Fruit fly (Drosophila melanogaster) whole organism, embryonic: ENCODE measurements around the gene Ythdc1.

Source experiments
- Abd-B ChIP-seq: fragments of 200-800 bp; sonication (Bioruptor generic); optimal IDR thresholded peaks from 2 replicates; lab custom pipeline; 2018; ENCODE audit warnings: missing biosample characterization, mild to moderate bottlenecking, missing genetic modification characterization, moderate library complexity
- Blimp-1 ChIP-seq: fragments of 200-800 bp; sonication (Bioruptor generic); optimal IDR thresholded peaks from 3 replicates; lab custom pipeline; 2018; ENCODE audit warnings: missing biosample characterization, missing genetic modification characterization, mild to moderate bottlenecking, moderate library complexity, missing genetic modification reagents
- CG10321 ChIP-seq: fragments of 200-800 bp; sonication (Bioruptor generic); IDR thresholded peaks from 2 replicates; pipeline ENCODE4 v1.3.6; 2022; ENCODE audit warnings: missing biosample characterization, missing genetic modification characterization
- CG10366 ChIP-seq: fragments of 200-800 bp; sonication (Bioruptor generic); IDR thresholded peaks from 2 replicates; pipeline ENCODE4 v1.3.6; 2022; ENCODE audit warnings: missing biosample characterization, missing genetic modification characterization
- CG10565 ChIP-seq: fragments of 200-800 bp; sonication (Bioruptor generic); optimal IDR thresholded peaks from 3 replicates; lab custom pipeline; 2016; ENCODE audit warnings: missing biosample characterization, mild to moderate bottlenecking, missing genetic modification characterization
- CG11456 ChIP-seq: fragments of 200-800 bp; sonication (Bioruptor generic); IDR thresholded peaks from 3 replicates; pipeline ENCODE4 v1.3.6; 2022; ENCODE audit warnings: missing biosample characterization, missing genetic modification characterization
- CG12659 ChIP-seq: fragments of 200-800 bp; sonication (Bioruptor generic); optimal IDR thresholded peaks from 3 replicates; lab custom pipeline; 2017; ENCODE audit warnings: mild to moderate bottlenecking, missing biosample characterization, missing genetic modification reagents, missing genetic modification characterization
- CG12744 ChIP-seq: fragments of 200-800 bp; sonication (Bioruptor generic); optimal IDR thresholded peaks from 2 replicates; lab custom pipeline; 2016; ENCODE audit warnings: missing biosample characterization, missing genetic modification characterization
- CG12769 ChIP-seq: fragments of 200-800 bp; sonication (Bioruptor generic); optimal IDR thresholded peaks from 2 replicates; lab custom pipeline; 2019; ENCODE audit warnings: missing biosample characterization, mild to moderate bottlenecking, missing genetic modification characterization, moderate library complexity
- CG13624 ChIP-seq: fragments of 200-800 bp; sonication (Bioruptor generic); optimal IDR thresholded peaks from 2 replicates; lab custom pipeline; 2016; ENCODE audit warnings: missing biosample characterization, missing genetic modification characterization
- CG14710 ChIP-seq: fragments of 200-800 bp; sonication (Bioruptor generic); optimal IDR thresholded peaks from 3 replicates; lab custom pipeline; 2019; ENCODE audit warnings: missing biosample characterization, mild to moderate bottlenecking, missing genetic modification characterization, moderate library complexity
- CG15269 ChIP-seq: fragments of 200-800 bp; sonication (Bioruptor generic); optimal IDR thresholded peaks from 2 replicates; lab custom pipeline; 2018; ENCODE audit warnings: missing biosample characterization, mild to moderate bottlenecking, missing genetic modification characterization, moderate library complexity
- CG17186 ChIP-seq: fragments of 200-800 bp; sonication (Bioruptor generic); optimal IDR thresholded peaks from 3 replicates; lab custom pipeline; 2017; ENCODE audit warnings: missing biosample characterization, missing genetic modification reagents, missing genetic modification characterization
- CG17568 ChIP-seq: fragments of 200-800 bp; sonication (Bioruptor generic); optimal IDR thresholded peaks from 2 replicates; lab custom pipeline; 2018; ENCODE audit warnings: missing biosample characterization, mild to moderate bottlenecking, missing genetic modification characterization, moderate library complexity
- CG17612 ChIP-seq: fragments of 200-800 bp; sonication (Bioruptor generic); IDR thresholded peaks from 2 replicates; pipeline ENCODE4 v1.3.6; 2022; ENCODE audit warnings: missing biosample characterization, missing genetic modification characterization
- CG17912 ChIP-seq: fragments of 200-800 bp; sonication (Bioruptor generic); optimal IDR thresholded peaks from 2 replicates; lab custom pipeline; 2018; ENCODE audit warnings: missing biosample characterization, mild to moderate bottlenecking, missing genetic modification characterization
- CG18619 ChIP-seq: fragments of 200-800 bp; sonication (Bioruptor generic); optimal IDR thresholded peaks from 3 replicates; lab custom pipeline; 2017; ENCODE audit warnings: missing biosample characterization, mild to moderate bottlenecking, missing genetic modification characterization
- CG2199 ChIP-seq: fragments of 200-800 bp; sonication (Bioruptor generic); IDR thresholded peaks from 3 replicates; pipeline ENCODE4 v1.3.6; 2022; ENCODE audit warnings: missing biosample characterization, missing genetic modification characterization
- CG3281 ChIP-seq: fragments of 200-800 bp; sonication (Bioruptor generic); optimal IDR thresholded peaks from 3 replicates; lab custom pipeline; 2017; ENCODE audit warnings: missing biosample characterization, mild to moderate bottlenecking, missing genetic modification characterization
- CG33557 ChIP-seq: fragments of 200-800 bp; sonication (Bioruptor generic); optimal IDR thresholded peaks from 2 replicates; lab custom pipeline; 2019; ENCODE audit warnings: missing biosample characterization, mild to moderate bottlenecking, missing genetic modification characterization, moderate library complexity
- CG5180 ChIP-seq: fragments of 200-800 bp; sonication (Bioruptor generic); optimal IDR thresholded peaks from 3 replicates; lab custom pipeline; 2017; ENCODE audit warnings: missing biosample characterization, missing genetic modification characterization, mild to moderate bottlenecking, moderate library complexity, missing genetic modification reagents
- CG6654 ChIP-seq: fragments of 200-800 bp; sonication (Bioruptor generic); optimal IDR thresholded peaks from 2 replicates; lab custom pipeline; 2017; ENCODE audit warnings: missing biosample characterization, mild to moderate bottlenecking, missing genetic modification characterization
- CG6791 ChIP-seq: fragments of 200-800 bp; sonication (Bioruptor generic); IDR thresholded peaks from 3 replicates; pipeline ENCODE4 v1.3.6; 2022; ENCODE audit warnings: missing biosample characterization, missing genetic modification characterization; ENCODE audit not compliant: partially characterized antibody
- CG9609 ChIP-seq: fragments of 200-800 bp; sonication (Bioruptor generic); optimal IDR thresholded peaks from 3 replicates; lab custom pipeline; 2016; ENCODE audit warnings: missing biosample characterization, missing genetic modification characterization
- CrebB ChIP-seq: fragments of 200-800 bp; sonication (Bioruptor generic); optimal IDR thresholded peaks from 3 replicates; lab custom pipeline; 2018; ENCODE audit warnings: missing biosample characterization, mild to moderate bottlenecking, missing genetic modification characterization
- D19A ChIP-seq: fragments of 200-800 bp; optimal IDR thresholded peaks from 3 replicates; lab custom pipeline; 2019; ENCODE audit warnings: missing biosample characterization, mild to moderate bottlenecking, missing genetic modification characterization, moderate library complexity
- D19B ChIP-seq: fragments of 200-800 bp; sonication (Bioruptor generic); optimal IDR thresholded peaks from 2 replicates; lab custom pipeline; 2017; ENCODE audit warnings: missing biosample characterization, mild to moderate bottlenecking, missing genetic modification characterization
- Dbx ChIP-seq: fragments of 200-800 bp; sonication (Bioruptor generic); IDR thresholded peaks from 3 replicates; pipeline ENCODE4 v1.3.6; 2022; ENCODE audit warnings: missing biosample characterization, missing genetic modification characterization
- Dip2 ChIP-seq: fragments of 200-800 bp; sonication (Bioruptor generic); IDR thresholded peaks from 2 replicates; pipeline ENCODE4 v1.3.6; 2022; ENCODE audit warnings: missing biosample characterization, missing genetic modification characterization
- HLH54F ChIP-seq: fragments of 200-800 bp; sonication (Bioruptor generic); optimal IDR thresholded peaks from 3 replicates; lab custom pipeline; 2016; ENCODE audit warnings: missing biosample characterization, missing genetic modification characterization
- MBD-R2 ChIP-seq: fragments of 200-800 bp; sonication (Bioruptor generic); IDR thresholded peaks from 2 replicates; pipeline ENCODE4 v1.3.6; 2022; ENCODE audit warnings: missing biosample characterization, missing genetic modification characterization
- MESR4 ChIP-seq: fragments of 200-800 bp; sonication (Bioruptor generic); optimal IDR thresholded peaks from 2 replicates; lab custom pipeline; 2018; ENCODE audit warnings: missing biosample characterization, mild to moderate bottlenecking, missing genetic modification characterization, moderate library complexity
- MTF-1 ChIP-seq: fragments of 200-800 bp; sonication (Bioruptor generic); optimal IDR thresholded peaks from 2 replicates; lab custom pipeline; 2018; ENCODE audit warnings: missing biosample characterization, mild to moderate bottlenecking, missing genetic modification characterization, borderline replicate concordance
- Med ChIP-seq: fragments of 200-800 bp; sonication (Bioruptor generic); peaks from one replicate; lab custom pipeline; 2016; ENCODE audit warnings: missing biosample characterization, missing genetic modification characterization, mild to moderate bottlenecking, inconsistent platforms, moderate library complexity
- Nf-YA ChIP-seq: fragments of 200-800 bp; sonication (Bioruptor generic); IDR thresholded peaks from 2 replicates; pipeline ENCODE4 v1.3.6; 2022; ENCODE audit warnings: missing biosample characterization, missing genetic modification characterization
- YL-1 ChIP-seq: fragments of 200-800 bp; sonication (Bioruptor generic); optimal IDR thresholded peaks from 3 replicates; lab custom pipeline; 2017; ENCODE audit warnings: missing biosample characterization, mild to moderate bottlenecking, missing genetic modification characterization
- aop ChIP-seq: fragments of 200-800 bp; sonication (Bioruptor generic); IDR thresholded peaks from 2 replicates; pipeline ENCODE4 v1.3.6; 2022; ENCODE audit warnings: missing biosample characterization, missing genetic modification characterization
- bcd ChIP-seq: fragments of 200-800 bp; sonication (Bioruptor generic); optimal IDR thresholded peaks from 2 replicates; lab custom pipeline; 2017; ENCODE audit warnings: missing biosample characterization, mild to moderate bottlenecking, missing genetic modification characterization
- fd3F ChIP-seq: fragments of 200-800 bp; sonication (Bioruptor generic); optimal IDR thresholded peaks from 2 replicates; lab custom pipeline; 2018; ENCODE audit warnings: missing biosample characterization, mild to moderate bottlenecking, missing genetic modification characterization, moderate library complexity
- grau ChIP-seq: fragments of 200-800 bp; optimal IDR thresholded peaks from 3 replicates; lab custom pipeline; 2019; ENCODE audit warnings: missing biosample characterization, mild to moderate bottlenecking, missing genetic modification characterization, moderate library complexity
- gro ChIP-seq: fragments of 200-800 bp; sonication (Bioruptor generic); optimal IDR thresholded peaks from 2 replicates; lab custom pipeline; 2016; ENCODE audit warnings: missing biosample characterization, missing genetic modification characterization
- lbe ChIP-seq: fragments of 200-800 bp; sonication (Bioruptor generic); optimal IDR thresholded peaks from 2 replicates; lab custom pipeline; 2016; ENCODE audit warnings: missing biosample characterization, mild to moderate bottlenecking, missing genetic modification characterization
- nerfin-1 ChIP-seq: fragments of 200-800 bp; sonication (Bioruptor generic); optimal IDR thresholded peaks from 3 replicates; lab custom pipeline; 2019; ENCODE audit warnings: missing biosample characterization, mild to moderate bottlenecking, missing genetic modification characterization, moderate library complexity
- ssp ChIP-seq: fragments of 200-800 bp; sonication (Bioruptor generic); IDR thresholded peaks from 2 replicates; pipeline ENCODE4 v1.3.6; 2022; ENCODE audit warnings: missing biosample characterization, missing genetic modification characterization
- tna ChIP-seq: fragments of 200-800 bp; sonication (Bioruptor generic); IDR thresholded peaks from 2 replicates; pipeline ENCODE4 v1.3.6; 2022; ENCODE audit warnings: missing biosample characterization, missing genetic modification characterization; ENCODE audit not compliant: partially characterized antibody
- trem ChIP-seq: fragments of 200-800 bp; optimal IDR thresholded peaks from 3 replicates; lab custom pipeline; 2019; ENCODE audit warnings: missing biosample characterization, mild to moderate bottlenecking, missing genetic modification characterization, moderate library complexity
- yki ChIP-seq: fragments of >200 bp; optimal IDR thresholded peaks from 3 replicates; lab custom pipeline; 2018
- zf30C ChIP-seq: fragments of 200-800 bp; sonication (Bioruptor generic); optimal IDR thresholded peaks from 3 replicates; lab custom pipeline; 2018; ENCODE audit warnings: missing biosample characterization, mild to moderate bottlenecking, missing genetic modification characterization

The Ythdc1 gene

DNA sequence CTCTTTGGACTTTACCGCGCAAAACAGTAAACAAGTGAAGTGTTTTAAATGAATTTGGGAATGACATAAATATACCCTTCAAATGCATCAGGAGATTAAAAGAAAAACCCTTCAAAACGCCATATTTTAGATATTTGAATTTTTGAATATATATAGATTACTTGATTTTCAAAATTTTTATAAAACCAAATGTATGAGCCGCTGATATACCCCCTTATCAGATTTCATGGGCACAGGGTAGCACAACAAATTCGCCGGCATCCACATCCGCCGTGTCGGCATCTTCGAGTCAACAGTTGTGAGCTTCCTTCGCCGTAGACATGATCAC, 4.0 kb upstream of the Ythdc1 start, which contains the start of gene Ids (continued):
- TF ChIP-seq CG13624 (GFP tag; lab: Kevin White, UChicago) = peak; percentile 2
- TF ChIP-seq fd3F (GFP tag; lab: Kevin White, UChicago) = peak; percentile 56
- TF ChIP-seq CG9609 (GFP tag; lab: Kevin White, UChicago) = no peak
- peak; percentile 84 for TF ChIP-seq Med (GFP tag; lab: Kevin White, UChicago)
- TF ChIP-seq CG18619 (GFP tag; lab: Kevin White, UChicago) = peak; percentile 59
- no peak for TF ChIP-seq CG6791 (GFP tag; lab: Robert Waterston, UW)
- TF ChIP-seq Dip2 (GFP tag; lab: Robert Waterston, UW) = no peak
- peak; percentile 52; the same call in 1 of the 2 replicates for TF ChIP-seq Nf-YA (GFP tag; lab: Robert Waterston, UW)
- TF ChIP-seq CG5180 (GFP tag; lab: Kevin White, UChicago) = no peak
- no peak for TF ChIP-seq CrebB (tag; lab: Kevin White, UChicago)
- peak; percentile 29 for TF ChIP-seq CG14710 (tag; lab: Kevin White, UChicago)
- TF ChIP-seq lbe (GFP tag; lab: Kevin White, UChicago) = peak; percentile 27
- no peak for TF ChIP-seq CG12744 (GFP tag; lab: Kevin White, UChicago)
- peak; percentile 23 for TF ChIP-seq trem (tag; lab: Kevin White, UChicago)
- TF ChIP-seq MBD-R2 (GFP tag; lab: Robert Waterston, UW) = peak; percentile 26; the same call in 1 of the 2 replicates
- TF ChIP-seq HLH54F = peak; percentile 37

DNA sequence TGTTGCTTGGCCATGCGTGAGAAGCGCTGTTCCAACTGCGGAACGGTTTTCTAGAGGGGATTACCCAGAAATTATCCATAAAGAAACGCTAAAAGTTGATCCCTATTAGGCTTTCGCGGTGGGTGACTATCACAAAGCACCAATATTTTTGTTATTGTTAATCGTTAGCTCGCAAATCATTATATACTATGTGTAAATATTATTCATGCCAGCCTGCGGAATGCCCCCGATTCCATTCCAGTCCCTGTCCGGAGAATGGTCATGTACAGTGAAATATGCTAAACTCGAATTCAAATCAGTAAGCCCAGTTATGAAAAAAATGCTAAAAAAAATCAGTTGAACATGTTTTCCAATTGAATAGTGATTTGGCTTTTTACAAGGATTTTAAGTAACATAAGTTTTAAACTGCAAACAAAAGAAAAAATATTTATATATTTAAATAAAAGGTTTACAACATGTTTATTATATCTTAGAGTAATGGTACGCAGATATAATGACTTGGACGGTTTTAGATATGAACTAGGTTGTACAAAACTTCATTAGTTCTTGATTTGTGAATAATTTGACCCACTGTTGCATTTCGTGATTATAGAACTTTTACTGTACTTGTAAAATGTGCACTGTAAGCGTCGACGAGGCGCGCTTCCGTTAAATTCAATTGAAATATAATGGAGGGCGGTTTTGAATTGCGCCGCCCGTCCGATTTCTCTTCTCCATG, 3.4 kb upstream of the Ythdc1 start:
- peak; percentile 52 for TF ChIP-seq Med (GFP tag; lab: Kevin White, UChicago)
- TF ChIP-seq grau = peak; percentile 54
- TF ChIP-seq CG17612 = no peak
- no peak for TF ChIP-seq aop (GFP tag; lab: Robert Waterston, UW)
- TF ChIP-seq Abd-B (GFP tag; lab: Kevin White, UChicago) = no peak
- no peak for TF ChIP-seq bcd

DNA sequence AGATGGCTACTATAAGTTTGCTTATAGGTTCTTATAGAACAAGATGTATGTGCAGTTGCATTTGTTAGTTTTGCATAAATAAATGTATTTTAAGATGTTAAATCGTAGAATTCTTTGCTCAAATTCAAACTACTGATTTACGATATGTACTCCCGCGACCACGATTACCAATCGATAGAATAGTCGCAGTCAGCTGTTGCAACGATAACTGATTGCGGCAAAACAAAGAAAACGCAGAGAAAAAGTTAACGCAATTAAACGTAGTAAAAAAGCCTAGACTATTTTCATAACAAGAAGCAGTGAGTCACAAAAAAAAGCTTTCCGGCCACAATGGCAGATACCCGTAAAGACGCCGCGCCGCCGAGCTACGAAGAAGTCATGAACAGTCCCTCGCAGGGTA, 2.6 kb upstream of the Ythdc1 start, which contains the start of gene CG12012:
Gene CG12012, plus strand, starts transcription at position 207 of the 400 bp plus-strand sequence.
- TF ChIP-seq D19B (GFP tag; lab: Kevin White, UChicago) (no peak), CG11456 (GFP tag; lab: Robert Waterston, UW) (no peak), CG10366 (GFP tag; lab: Robert Waterston, UW) (no peak), MESR4 (GFP tag; lab: Kevin White, UChicago) (peak; percentile 10), CG10565 (no peak), CG10321 (GFP tag; lab: Robert Waterston, UW) (no peak), CG12659 (GFP tag; lab: Kevin White, UChicago) (no peak), CG33557 (no peak), D19A (tag; lab: Kevin White, UChicago) (no peak), yki (lab: Kevin White, UChicago) (no peak), CG12769 (tag; lab: Kevin White, UChicago) (no peak), Blimp-1 (GFP tag; lab: Kevin White, UChicago) (no peak), Dbx (GFP tag; lab: Robert Waterston, UW) (no peak), CG15269 (tag; lab: Kevin White, UChicago) (no peak), CG17912 (no peak), YL-1 (GFP tag; lab: Kevin White, UChicago) (peak; percentile 10), tna (GFP tag; lab: Robert Waterston, UW) (peak; percentile 51; the same call in 1 of the 2 replicates), CG17568 (no peak), ssp (GFP tag; lab: Robert Waterston, UW) (no peak), CG2199 (GFP tag; lab: Robert Waterston, UW) (no peak), zf30C (GFP tag; lab: Kevin White, UChicago) (no peak), CG6654 (no peak), gro (GFP tag; lab: Kevin White, UChicago) (no peak), nerfin-1 (tag; lab: Kevin White, UChicago) (no peak), CG17186 (GFP tag; lab: Kevin White, UChicago) (no peak), MTF-1 (no peak), CG3281 (no peak)
